Worm (Caenorhabditis elegans) whole organism, L4 larva: ENCODE results near the gene F20D6.9.

Experiments
- daf-19 ChIP-seq: fragments of 200-800 bp; sonication (Bioruptor generic); conservative IDR thresholded peaks from 2 replicates; pipeline ENCODE4 v1.3.6; 2022; ENCODE audit warnings: missing genetic modification characterization, missing compliant biosample characterization
- nhr-42 ChIP-seq: fragments of 200-800 bp; sonication (Bioruptor generic); IDR thresholded peaks from 2 replicates; pipeline ENCODE4 v1.3.6; 2022; ENCODE audit warnings: missing genetic modification characterization, missing compliant biosample characterization
- snpc-1.2 ChIP-seq: fragments of 200-800 bp; sonication (Bioruptor generic); IDR thresholded peaks from 2 replicates; pipeline ENCODE4 v1.3.6; 2022; ENCODE audit warnings: missing genetic modification reagents, missing genetic modification characterization, missing compliant biosample characterization

DNA sequence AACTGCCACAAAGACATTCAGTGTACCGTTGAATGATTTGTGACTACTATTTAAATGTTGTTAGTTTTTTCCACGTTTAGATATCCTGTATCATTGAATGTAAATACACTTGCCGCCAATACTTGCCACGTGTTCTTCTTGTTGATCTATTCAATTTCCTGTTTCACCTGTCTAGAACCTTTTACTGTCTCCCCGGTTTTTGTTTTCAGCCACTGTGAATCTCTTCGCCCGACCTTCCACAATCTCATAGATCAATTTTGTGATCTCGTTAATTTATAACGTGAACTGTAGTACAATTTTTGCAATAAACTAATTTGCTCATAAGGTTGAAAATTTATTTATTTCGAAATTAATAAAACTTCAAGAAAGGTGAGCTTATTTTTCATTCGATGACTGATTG, 31.9 kb downstream of the F20D6.9 start, which contains the start of gene D1014.13:
- TF ChIP-seq nhr-42 (GFP tag; lab: Robert Waterston, UW) (no peak), snpc-1.2 (GFP tag; lab: Robert Waterston, UW) (no peak), daf-19 (GFP tag; lab: Robert Waterston, UW) (no peak)
